Fruit fly (Drosophila melanogaster): Measurements from ENCODE around the gene CG34241.

CG34241 gene

dm6 chr3L:12139232-12139698 is 11.5 kb downstream of the CG34241 start (continued):
- 0 out of 2 replicates have a peak, but pooled peaks have one; percentile 36 for TF ChIP-seq CG6272 (GFP tag; IDR thresholded peaks at IDR 0.05)
- peak; percentile 43 for TF ChIP-seq NfI (GFP tag; optimal IDR thresholded peaks at IDR 0.05)
- TF ChIP-seq bigmax (GFP tag; optimal IDR thresholded peaks at IDR 0.05) = no peak
- TF ChIP-seq CG12219 (GFP tag; optimal IDR thresholded peaks at IDR 0.05) = peak; percentile 32
- TF ChIP-seq CG8089 (GFP tag; optimal IDR thresholded peaks at IDR 0.05) = peak; percentile 8
- TF ChIP-seq grau (tag; optimal IDR thresholded peaks at IDR 0.05) = peak; percentile 92
- TF ChIP-seq Dip3 (GFP tag; optimal IDR thresholded peaks at IDR 0.05) = peak; percentile 29
- no peak for TF ChIP-seq MTF-1 (GFP tag; optimal IDR thresholded peaks at IDR 0.05; ENCODE audit: borderline replicate concordance)
- no peak for TF ChIP-seq CG4730 (GFP tag; IDR thresholded peaks at IDR 0.05)
- peak; percentile 57 for TF ChIP-seq tio (GFP tag; optimal IDR thresholded peaks at IDR 0.05)
- peak; percentile 19 for TF ChIP-seq Mes4 (GFP tag; optimal IDR thresholded peaks at IDR 0.05)
- TF ChIP-seq Side (GFP tag; optimal IDR thresholded peaks at IDR 0.05) = peak; percentile 49
- peak; percentile 92 for TF ChIP-seq Med (GFP tag)
- TF ChIP-seq Nf-YC (tag; optimal IDR thresholded peaks at IDR 0.05) = peak; percentile 31
- TF ChIP-seq lbe (GFP tag; optimal IDR thresholded peaks at IDR 0.05) = peak; percentile 10
- peak; percentile 13 for TF ChIP-seq CG16815 (GFP tag; optimal IDR thresholded peaks at IDR 0.05)
- TF ChIP-seq CG30431 (GFP tag; optimal IDR thresholded peaks at IDR 0.05) = no peak
- TF ChIP-seq caup (GFP tag; optimal IDR thresholded peaks at IDR 0.05; ENCODE audit: severe bottlenecking) = peak; percentile 2
- peak; percentile 61 for TF ChIP-seq CG18599 (GFP tag; optimal IDR thresholded peaks at IDR 0.05)
- TF ChIP-seq seq (GFP tag; IDR thresholded peaks at IDR 0.05) = peak; percentile 56
- TF ChIP-seq CG17359 (tag; optimal IDR thresholded peaks at IDR 0.05) = peak; percentile 45
- TF ChIP-seq CG3281 (GFP tag; optimal IDR thresholded peaks at IDR 0.05) = peak; percentile 47
- no peak for TF ChIP-seq Mad (GFP tag; optimal IDR thresholded peaks at IDR 0.05)
- TF ChIP-seq NC2β (GFP tag; optimal IDR thresholded peaks at IDR 0.05) = no peak
- peak; percentile 20 for TF ChIP-seq CG11723 (GFP tag; optimal IDR thresholded peaks at IDR 0.05)
- TF ChIP-seq zfh2 (GFP tag; optimal IDR thresholded peaks at IDR 0.05) = peak; percentile 54
- no peak for TF ChIP-seq pan (optimal IDR thresholded peaks at IDR 0.05)
- TF ChIP-seq pan (GFP tag; optimal IDR thresholded peaks at IDR 0.05 in 1 of 2, IDR thresholded peaks at IDR 0.05 in 1 of 2) = no peak
- peak; percentile 41 for TF ChIP-seq CG10979 (tag; optimal IDR thresholded peaks at IDR 0.05)
- no peak for TF ChIP-seq CG4617 (GFP tag; optimal IDR thresholded peaks at IDR 0.05; ENCODE audit: borderline replicate concordance)
- peak; percentile 41 for TF ChIP-seq run (tag; optimal IDR thresholded peaks at IDR 0.05)
- TF ChIP-seq CG8924 (tag; optimal IDR thresholded peaks at IDR 0.05) = peak; percentile 56
- TF ChIP-seq Pdp1 (GFP tag; optimal IDR thresholded peaks at IDR 0.05) = peak; percentile 38 to 40
- TF ChIP-seq CG3065 (GFP tag; optimal IDR thresholded peaks at IDR 0.05) = no peak
- peak; percentile 70 for TF ChIP-seq CG9817 (tag; optimal IDR thresholded peaks at IDR 0.05)
- TF ChIP-seq Lpt (GFP tag; optimal IDR thresholded peaks at IDR 0.05) = no peak
- TF ChIP-seq CG15269 (tag; optimal IDR thresholded peaks at IDR 0.05) = peak; percentile 66
- TF ChIP-seq Chrac-16 (GFP tag; optimal IDR thresholded peaks at IDR 0.05) = peak; percentile 27
- peak; percentile 7 for TF ChIP-seq CG12155 (GFP tag; optimal IDR thresholded peaks at IDR 0.05)
- TF ChIP-seq CG11247 (GFP tag; IDR thresholded peaks at IDR 0.05) = peak; percentile 44; the same call in 1 of the 2 replicates
- TF ChIP-seq Bdp1 (GFP tag; optimal IDR thresholded peaks at IDR 0.05) = no peak
- TF ChIP-seq dysf (GFP tag; IDR thresholded peaks at IDR 0.05) = peak; percentile 70
- peak; percentile 25 for TF ChIP-seq exex (tag; optimal IDR thresholded peaks at IDR 0.05)
- TF ChIP-seq Tbp (GFP tag; optimal IDR thresholded peaks at IDR 0.05) = no peak
- TF ChIP-seq Ptx1 (GFP tag; IDR thresholded peaks at IDR 0.05) = peak; percentile 62
- no peak for TF ChIP-seq usp (GFP tag; optimal IDR thresholded peaks at IDR 0.05)
- no peak for TF ChIP-seq gt (GFP tag; IDR thresholded peaks at IDR 0.05)
- TF ChIP-seq Eip74EF (GFP tag; optimal IDR thresholded peaks at IDR 0.05) = peak in 1 of 2 experiments; percentile 5
- TF ChIP-seq Gsc (GFP tag; IDR thresholded peaks at IDR 0.05) = no peak
- no peak for TF ChIP-seq CG7357 (GFP tag; IDR thresholded peaks at IDR 0.05)
- TF ChIP-seq fd3F (GFP tag; optimal IDR thresholded peaks at IDR 0.05) = peak; percentile 31
